Fruit fly (Drosophila melanogaster): Measurements from ENCODE around the gene Vps39.

Gene Vps39

dm6 chr3R:18298298-18298899 lies 24.2 kb upstream of the Vps39 start:
- TF ChIP-seq Jra (GFP tag; optimal IDR thresholded peaks at IDR 0.05), result peak; percentile 87
- peak; percentile 63 for TF ChIP-seq Mio (GFP tag; optimal IDR thresholded peaks at IDR 0.05)
- TF ChIP-seq ey (GFP tag; optimal IDR thresholded peaks at IDR 0.05), result peak; percentile 41
- peak; percentile 6 for TF ChIP-seq psq (GFP tag; optimal IDR thresholded peaks at IDR 0.05)
- no peak for TF ChIP-seq woc (GFP tag; optimal IDR thresholded peaks at IDR 0.05)
- peak; percentile 56 for TF ChIP-seq h (GFP tag; optimal IDR thresholded peaks at IDR 0.05)
- peak; percentile 55 for TF ChIP-seq br (GFP tag; optimal IDR thresholded peaks at IDR 0.05)
- TF ChIP-seq jim (GFP tag; optimal IDR thresholded peaks at IDR 0.05), result peak; percentile 89
- TF ChIP-seq dsf (GFP tag; optimal IDR thresholded peaks at IDR 0.05; ENCODE audit: borderline replicate concordance), result no peak
- TF ChIP-seq usp (GFP tag; optimal IDR thresholded peaks at IDR 0.05), result no peak
- TF ChIP-seq Hnf4 (GFP tag; optimal IDR thresholded peaks at IDR 0.05), result peak; percentile 58
- TF ChIP-seq foxo (GFP tag; optimal IDR thresholded peaks at IDR 0.05), result peak in 1 of 2 experiments; percentile 37
- no peak for TF ChIP-seq Hr78 (GFP tag; optimal IDR thresholded peaks at IDR 0.05)
- TF ChIP-seq sv (GFP tag; optimal IDR thresholded peaks at IDR 0.05), result no peak
- no peak for TF ChIP-seq dmrt93B (GFP tag; optimal IDR thresholded peaks at IDR 0.05)
- TF ChIP-seq CG9705 (GFP tag; optimal IDR thresholded peaks at IDR 0.05), result no peak
- TF ChIP-seq dl (GFP tag; optimal IDR thresholded peaks at IDR 0.05; ENCODE audit: insufficient read depth in 1 of 2, partially characterized antibody in 2 of 2), result peak in 1 of 2 experiments; percentile 29
- peak; percentile 34 for TF ChIP-seq sage (GFP tag; optimal IDR thresholded peaks at IDR 0.05)
- TF ChIP-seq OdsH (GFP tag; optimal IDR thresholded peaks at IDR 0.05), result peak; percentile 32
- TF ChIP-seq fru (GFP tag; optimal IDR thresholded peaks at IDR 0.05), result peak; percentile 23
- no peak for TF ChIP-seq lola (GFP tag; optimal IDR thresholded peaks at IDR 0.05)
- no peak for TF ChIP-seq Abd-B (GFP tag; optimal IDR thresholded peaks at IDR 0.05)
- no peak for TF ChIP-seq pan (optimal IDR thresholded peaks at IDR 0.05)
- no peak for TF ChIP-seq brk (GFP tag; optimal IDR thresholded peaks at IDR 0.05)
- TF ChIP-seq Rel (GFP tag; optimal IDR thresholded peaks at IDR 0.05), result peak; percentile 68
- TF ChIP-seq Rel (tag; optimal IDR thresholded peaks at IDR 0.05), result peak; percentile 10
- TF ChIP-seq Myc (optimal IDR thresholded peaks at IDR 0.05), result no peak
- no peak for TF ChIP-seq tai (GFP tag; optimal IDR thresholded peaks at IDR 0.05)
- TF ChIP-seq HLH106 (tag; optimal IDR thresholded peaks at IDR 0.05), result peak; percentile 27
- no peak for TF ChIP-seq Sp1 (GFP tag; optimal IDR thresholded peaks at IDR 0.05)
- no peak for TF ChIP-seq Vsx2 (GFP tag; optimal IDR thresholded peaks at IDR 0.05; ENCODE audit: partially characterized antibody)
- TF ChIP-seq CrebA (GFP tag; optimal IDR thresholded peaks at IDR 0.05; ENCODE audit: borderline replicate concordance), result no peak
- TF ChIP-seq Dif (GFP tag; optimal IDR thresholded peaks at IDR 0.05; ENCODE audit: partially characterized antibody), result peak; percentile 42
- peak; percentile 97 for TF ChIP-seq Hr83 (GFP tag; optimal IDR thresholded peaks at IDR 0.05; ENCODE audit: poor library complexity, severe bottlenecking)
- TF ChIP-seq N (GFP tag; optimal IDR thresholded peaks at IDR 0.05), result no peak
- TF ChIP-seq Dfd (GFP tag; optimal IDR thresholded peaks at IDR 0.05), result no peak
- peak; percentile 59 for TF ChIP-seq rgr (GFP tag; optimal IDR thresholded peaks at IDR 0.05)
- TF ChIP-seq CG32264 (GFP tag; optimal IDR thresholded peaks at IDR 0.05), result no peak
- TF ChIP-seq GATAd (GFP tag; optimal IDR thresholded peaks at IDR 0.05), result peak; percentile 2

- TF ChIP-seq dsf (GFP tag; optimal IDR thresholded peaks at IDR 0.05; ENCODE audit: borderline replicate concordance), result no peak
- no peak for TF ChIP-seq rgr (GFP tag; optimal IDR thresholded peaks at IDR 0.05)
- TF ChIP-seq CG32264 (GFP tag; optimal IDR thresholded peaks at IDR 0.05), result peak; percentile 18
- no peak for TF ChIP-seq Rel (GFP tag; optimal IDR thresholded peaks at IDR 0.05)
- TF ChIP-seq Rel (tag; optimal IDR thresholded peaks at IDR 0.05), result peak; percentile 92
These were observed 23.4 kb upstream of the Vps39 start for dm6 chr3R:18297444-18298297.

All from whole organism, wandering third instar larva.